Worm (Caenorhabditis elegans) whole organism, midembryonic: ENCODE data around the gene F41G3.10.

ENCODE experiments used
- flt-1 ChIP-seq: fragments of 200-800 bp; sonication (Bioruptor generic); IDR thresholded peaks from 2 replicates; pipeline ENCODE4 v1.3.6; 2022; ENCODE audit warnings: missing genetic modification characterization, missing compliant biosample characterization
- ref-1 ChIP-seq: fragments of 200-800 bp; sonication (Bioruptor generic); conservative IDR thresholded peaks from 2 replicates; pipeline ENCODE4 v1.3.6; 2022; ENCODE audit warnings: missing genetic modification reagents, missing genetic modification characterization, missing compliant biosample characterization
- tab-1 ChIP-seq: fragments of 200-800 bp; sonication (Bioruptor generic); IDR thresholded peaks from 2 replicates; pipeline ENCODE4 v1.3.6; 2022; ENCODE audit warnings: missing genetic modification characterization, missing compliant biosample characterization

DNA sequence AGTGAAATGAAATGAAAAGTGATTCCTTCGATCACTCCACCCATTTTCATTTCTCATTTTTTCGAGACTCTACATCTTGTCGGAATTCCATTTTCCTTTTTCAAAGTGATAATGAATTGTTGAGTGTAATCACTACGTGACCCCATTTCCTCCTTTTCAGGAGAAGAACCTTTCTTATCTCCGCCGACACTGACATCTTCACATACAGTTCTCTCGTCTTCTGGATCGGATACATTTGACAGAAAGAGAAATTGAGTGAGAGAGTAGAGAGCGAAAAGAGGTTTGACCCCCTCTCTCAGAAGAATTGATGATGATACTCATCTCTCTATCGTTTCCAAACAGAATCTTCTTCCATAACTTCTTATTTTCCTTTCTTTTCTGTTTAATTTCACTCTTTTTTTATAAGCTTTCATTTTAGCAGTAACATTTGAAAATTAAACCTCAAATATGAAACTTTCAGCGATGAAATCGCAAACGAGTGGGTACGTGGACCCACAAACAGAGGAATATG lies 35.4 kb downstream of the F41G3.10 start, which contains the start of gene dpy-2:
- no peak for TF ChIP-seq flt-1 (GFP tag; lab: Robert Waterston, UW)
- no peak for TF ChIP-seq ref-1 (GFP tag; lab: Robert Waterston, UW)
- no peak for TF ChIP-seq tab-1
